Worm (Caenorhabditis elegans) whole organism, L1 larva: ENCODE data around the gene fbxb-119.
"Not testable (repeated sequence)": the region's sequence is repeated elsewhere in the genome, so short reads cannot be mapped to it uniquely, and the experiment has no call there.

ENCODE experiments used
- C04F5.9 ChIP-seq: sonication (generic microtip); optimal IDR thresholded peaks from 2 replicates; lab custom pipeline; 2016; ENCODE audit warnings: missing genetic modification characterization, missing compliant biosample characterization
- C34B4.2 ChIP-seq: sonication (generic microtip); optimal IDR thresholded peaks from 2 replicates; lab custom pipeline; 2017; ENCODE audit warnings: mild to moderate bottlenecking, missing genetic modification characterization, missing compliant biosample characterization
- Y116A8C.19 ChIP-seq: sonication (generic microtip); optimal IDR thresholded peaks from 2 replicates; lab custom pipeline; 2016; ENCODE audit warnings: missing compliant biosample characterization, missing genetic modification characterization, borderline replicate concordance
- aha-1 ChIP-seq: fragments of 150-350 bp; optimal IDR thresholded peaks from 2 replicates; lab custom pipeline; 2014; ENCODE audit warnings: missing biosample characterization, missing genetic modification characterization
- blmp-1 ChIP-seq: fragments of 150-350 bp; optimal IDR thresholded peaks from 2 replicates; lab custom pipeline; 2014; ENCODE audit warnings: missing biosample characterization, missing genetic modification characterization
- ceh-82 ChIP-seq, 3 experiments: fragments of 150-350 bp in 1 of 3; sonication (generic microtip) in 2 of 3; optimal IDR thresholded peaks; 2 replicates each; lab custom pipeline; 2014 to 2017; ENCODE audit warnings: missing biosample characterization in 3 of 3, missing genetic modification characterization in 3 of 3
- ceh-88 ChIP-seq: fragments of 200-800 bp; sonication (Bioruptor generic); IDR thresholded peaks from 2 replicates; pipeline ENCODE4 v1.3.6; 2022; ENCODE audit warnings: missing genetic modification characterization, missing compliant biosample characterization
- ces-1 ChIP-seq: fragments of 150-350 bp; optimal IDR thresholded peaks from 2 replicates; lab custom pipeline; 2014; ENCODE audit warnings: missing biosample characterization, missing genetic modification reagents, missing genetic modification characterization
- efl-1 ChIP-seq, 4 experiments: fragments of 150-350 bp; optimal IDR thresholded peaks in 3 of 4; peaks in 1 of 4; 1 replicate in 1 of 4; 2 replicates in 3 of 4; lab custom pipeline; 2014; ENCODE audit warnings: missing biosample characterization in 2 of 4, missing genetic modification characterization in 2 of 4, missing genetic modification reagents in 2 of 4
- efl-3 ChIP-seq: fragments of 200-800 bp; sonication (Bioruptor generic); optimal IDR thresholded peaks from 2 replicates; lab custom pipeline; 2018; ENCODE audit warnings: mild to moderate bottlenecking, missing genetic modification characterization, missing compliant biosample characterization
- elt-2 ChIP-seq: sonication (generic microtip); optimal IDR thresholded peaks from 2 replicates; lab custom pipeline; 2016; ENCODE audit warnings: missing genetic modification characterization, mild to moderate bottlenecking, inconsistent platforms, missing compliant biosample characterization, missing genetic modification reagents
- fkh-10 ChIP-seq: sonication (generic microtip); optimal IDR thresholded peaks from 2 replicates; lab custom pipeline; 2017; ENCODE audit warnings: missing biosample characterization, missing genetic modification reagents, missing genetic modification characterization
- fkh-4 ChIP-seq: sonication (generic microtip); optimal IDR thresholded peaks from 2 replicates; lab custom pipeline; 2016; ENCODE audit warnings: missing compliant biosample characterization, missing genetic modification characterization, borderline replicate concordance
- fkh-8 ChIP-seq: sonication (generic microtip); optimal IDR thresholded peaks from 2 replicates; lab custom pipeline; 2016; ENCODE audit warnings: mild to moderate bottlenecking, missing genetic modification characterization, missing compliant biosample characterization
- hpl-2 ChIP-seq: fragments of 150-350 bp; optimal IDR thresholded peaks from 2 replicates; lab custom pipeline; 2014; ENCODE audit warnings: missing biosample characterization, missing genetic modification reagents, missing genetic modification characterization
- isw-1 ChIP-seq: fragments of 200-800 bp; sonication (Bioruptor generic); IDR thresholded peaks from 2 replicates; pipeline ENCODE4 v1.3.6; 2022; ENCODE audit warnings: missing genetic modification characterization, missing compliant biosample characterization
- jun-1 ChIP-seq: fragments of 150-350 bp; optimal IDR thresholded peaks from 2 replicates; lab custom pipeline; 2014; ENCODE audit warnings: missing biosample characterization, missing genetic modification reagents, missing genetic modification characterization
- lin-13 ChIP-seq: fragments of 150-350 bp; optimal IDR thresholded peaks from 2 replicates; lab custom pipeline; 2014; ENCODE audit warnings: missing biosample characterization, missing genetic modification reagents, missing genetic modification characterization
- lin-14 ChIP-seq: fragments of 200-800 bp; sonication (Bioruptor generic); optimal IDR thresholded peaks from 2 replicates; lab custom pipeline; 2018; ENCODE audit warnings: mild to moderate bottlenecking, missing genetic modification characterization, moderate library complexity, missing compliant biosample characterization
- lin-35 ChIP-seq, 2 experiments: fragments of 150-350 bp; optimal IDR thresholded peaks; 2 replicates each; lab custom pipeline; 2014; ENCODE audit warnings: missing biosample characterization in 2 of 2, missing genetic modification characterization in 2 of 2, missing genetic modification reagents in 2 of 2
- lin-39 ChIP-seq: fragments of 150-350 bp; optimal IDR thresholded peaks from 2 replicates; lab custom pipeline; 2014; ENCODE audit warnings: missing biosample characterization, missing genetic modification reagents, missing genetic modification characterization
- lir-3 ChIP-seq: sonication (generic microtip); optimal IDR thresholded peaks from 2 replicates; lab custom pipeline; 2016; ENCODE audit warnings: mild to moderate bottlenecking, missing genetic modification characterization, moderate library complexity, missing compliant biosample characterization; ENCODE audit not compliant: poor library complexity
- lsy-2 ChIP-seq, 2 experiments: fragments of 150-350 bp; optimal IDR thresholded peaks; 2 replicates each; lab custom pipeline; 2014; ENCODE audit warnings: missing biosample characterization in 2 of 2, missing genetic modification characterization in 2 of 2
- mdl-1 ChIP-seq, 2 experiments: fragments of 150-350 bp; optimal IDR thresholded peaks; 2 replicates each; lab custom pipeline; 2014 to 2017; ENCODE audit warnings: missing biosample characterization in 2 of 2, missing genetic modification characterization in 2 of 2, inconsistent platforms in 1 of 2
- nhr-237 ChIP-seq: fragments of 150-350 bp; optimal IDR thresholded peaks from 2 replicates; lab custom pipeline; 2014; ENCODE audit warnings: missing biosample characterization, missing genetic modification characterization
- nhr-84 ChIP-seq: sonication (generic microtip); optimal IDR thresholded peaks from 2 replicates; lab custom pipeline; 2017; ENCODE audit warnings: missing biosample characterization, missing genetic modification characterization
- nhr-85 ChIP-seq: sonication (generic microtip); peaks from one replicate; lab custom pipeline; 2016; ENCODE audit warnings: missing genetic modification characterization, inconsistent platforms, missing compliant biosample characterization
- pag-3 ChIP-seq: sonication (generic microtip); optimal IDR thresholded peaks from 2 replicates; lab custom pipeline; 2017; ENCODE audit warnings: missing genetic modification characterization, mild to moderate bottlenecking, missing compliant biosample characterization, antibody characterized with exemption, borderline replicate concordance; ENCODE audit not compliant: insufficient read depth
- pqm-1 ChIP-seq: sonication (generic microtip); optimal IDR thresholded peaks from 3 replicates; lab custom pipeline; 2017; ENCODE audit warnings: missing biosample characterization, missing genetic modification characterization
- snu-23 ChIP-seq: sonication (generic microtip); optimal IDR thresholded peaks from 2 replicates; lab custom pipeline; 2016; ENCODE audit warnings: missing genetic modification characterization, missing compliant biosample characterization
- sup-37 ChIP-seq: fragments of 200-800 bp; sonication (Bioruptor generic); optimal IDR thresholded peaks from 2 replicates; lab custom pipeline; 2018; ENCODE audit warnings: mild to moderate bottlenecking, missing genetic modification characterization, missing compliant biosample characterization
- tbx-2 ChIP-seq: sonication (generic microtip); optimal IDR thresholded peaks from 2 replicates; lab custom pipeline; 2016; ENCODE audit warnings: missing genetic modification characterization, missing compliant biosample characterization
- tlp-1 ChIP-seq: fragments of 150-350 bp; optimal IDR thresholded peaks from 2 replicates; lab custom pipeline; 2014; ENCODE audit warnings: missing biosample characterization, missing genetic modification characterization
- unc-30 ChIP-seq: sonication (generic microtip); optimal IDR thresholded peaks from 2 replicates; lab custom pipeline; 2017; ENCODE audit warnings: missing biosample characterization, missing genetic modification characterization
- unc-62 ChIP-seq: fragments of 150-350 bp; optimal IDR thresholded peaks from 2 replicates; lab custom pipeline; 2014; ENCODE audit warnings: missing biosample characterization, missing genetic modification reagents, missing genetic modification characterization
- unc-98 ChIP-seq: fragments of 200-800 bp; sonication (Bioruptor generic); IDR thresholded peaks from 2 replicates; pipeline ENCODE4 v1.3.6; 2022; ENCODE audit warnings: missing genetic modification characterization, missing compliant biosample characterization
- zag-1 ChIP-seq: fragments of 150-350 bp; optimal IDR thresholded peaks from 2 replicates; lab custom pipeline; 2014; ENCODE audit warnings: missing biosample characterization, missing genetic modification characterization

fbxb-119 gene

DNA sequence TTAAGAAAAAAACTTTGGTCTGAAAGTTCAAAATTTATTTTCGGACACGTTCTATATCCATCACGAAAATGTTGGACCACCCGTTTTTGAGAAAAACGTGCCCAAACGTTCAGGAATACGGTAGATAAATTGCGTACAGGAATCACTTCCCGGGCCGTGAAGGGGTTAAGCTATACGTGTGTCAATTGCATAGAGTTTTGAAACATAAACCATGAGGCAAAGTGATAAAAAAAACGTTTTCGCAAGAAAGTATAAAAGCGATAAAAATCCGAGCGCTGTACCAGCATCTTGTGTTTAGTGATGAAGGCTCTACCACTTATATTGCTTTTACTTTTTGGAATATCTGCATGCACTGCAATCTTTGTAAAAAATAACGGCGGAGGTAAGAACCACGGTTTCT is 16.0 kb upstream of the fbxb-119 start, which contains the start of gene Y51A2A.6:
Gene Y51A2A.6, plus strand, starts transcription at position 301 of the 400 bp plus-strand sequence.
- not testable (repeated sequence) for TF ChIP-seq ceh-82 (tag; optimal IDR thresholded peaks at IDR 0.05; lab: Kevin White, UChicago); fkh-10; ces-1

DNA sequence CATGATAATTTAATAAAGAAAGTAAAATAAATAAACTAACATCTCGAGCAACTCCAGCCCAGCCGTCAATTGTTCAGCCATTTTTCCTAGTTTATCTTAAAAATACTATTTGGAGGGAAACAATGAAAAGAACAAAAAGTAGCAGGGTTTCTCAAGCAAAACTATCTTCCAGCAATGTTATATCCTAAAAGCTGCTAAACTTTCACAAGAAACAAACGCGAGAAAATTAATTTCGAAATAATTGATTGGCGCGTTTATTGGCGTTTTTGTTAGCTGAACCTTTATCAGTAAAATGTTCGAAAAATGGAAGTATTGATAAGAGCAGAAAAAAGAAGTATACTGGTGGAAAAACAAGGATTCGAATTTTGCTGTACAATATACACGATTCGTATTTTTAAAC is 4.8 kb downstream of the fbxb-119 start, which contains the start of gene B0462.5:
Gene B0462.5, minus strand, starts transcription at position 101 of the 400 bp plus-strand sequence.
- TF ChIP-seq snu-23 (GFP tag; lab: Kevin White, UChicago) = no peak
- TF ChIP-seq nhr-237 (tag; lab: Kevin White, UChicago) = no peak
- TF ChIP-seq sup-37 = no peak
- no peak for TF ChIP-seq unc-30
- TF ChIP-seq lin-39 = no peak
- TF ChIP-seq fkh-4 (tag; lab: Kevin White, UChicago) = no peak
- TF ChIP-seq C34B4.2 = no peak
- no peak for TF ChIP-seq unc-62 (GFP tag; lab: Kevin White, UChicago)
- TF ChIP-seq tlp-1 = no peak
- TF ChIP-seq lir-3 (tag; lab: Kevin White, UChicago) = no peak
- no peak for TF ChIP-seq efl-3 (GFP tag; lab: Kevin White, UChicago)
- TF ChIP-seq isw-1 (GFP tag; lab: Robert Waterston, UW) = no peak
- no peak for TF ChIP-seq lsy-2 (tag; optimal IDR thresholded peaks at IDR 0.05; lab: Kevin White, UChicago)
- no peak for TF ChIP-seq elt-2 (tag; lab: Kevin White, UChicago)
- no peak for TF ChIP-seq ceh-88 (GFP tag; lab: Robert Waterston, UW)

DNA sequence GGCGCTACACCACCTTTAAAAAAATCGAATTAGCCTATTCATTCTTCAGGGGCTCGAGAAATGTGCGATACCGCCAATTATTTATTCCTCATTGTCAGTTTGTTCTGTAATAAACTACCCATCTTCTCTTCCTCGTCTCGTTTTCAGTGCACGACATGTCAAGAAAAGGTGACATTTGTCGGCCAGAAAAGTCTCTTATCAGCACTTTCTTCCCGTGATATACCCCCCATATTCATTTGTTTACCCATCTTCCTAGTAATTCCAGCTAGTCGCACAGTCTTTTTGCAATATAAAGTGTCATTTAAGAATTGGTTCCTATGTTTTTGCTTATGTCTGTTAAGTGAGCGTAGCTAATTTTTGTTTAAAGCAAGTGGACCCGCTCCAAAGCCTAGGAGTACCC is 6.1 kb downstream of the fbxb-119 start:
- peak; percentile 80 for TF ChIP-seq elt-2 (tag; lab: Kevin White, UChicago)
- peak; percentile 39 for TF ChIP-seq pqm-1
- peak in 1 of 2 experiments; percentile 22 for TF ChIP-seq lin-35 (GFP tag; optimal IDR thresholded peaks at IDR 0.05; lab: Kevin White, UChicago)
- no peak for TF ChIP-seq mdl-1 (tag; optimal IDR thresholded peaks at IDR 0.05; lab: Kevin White, UChicago)
- no peak for TF ChIP-seq hpl-2 (GFP tag; lab: Kevin White, UChicago)
- no peak for TF ChIP-seq efl-1 (optimal IDR thresholded peaks at IDR 0.05; lab: Kevin White, UChicago)
- TF ChIP-seq efl-1 (GFP tag; optimal IDR thresholded peaks at IDR 0.05 in 1 of 2; lab: Kevin White, UChicago) = peak in 1 of 2 experiments; percentile 60

DNA sequence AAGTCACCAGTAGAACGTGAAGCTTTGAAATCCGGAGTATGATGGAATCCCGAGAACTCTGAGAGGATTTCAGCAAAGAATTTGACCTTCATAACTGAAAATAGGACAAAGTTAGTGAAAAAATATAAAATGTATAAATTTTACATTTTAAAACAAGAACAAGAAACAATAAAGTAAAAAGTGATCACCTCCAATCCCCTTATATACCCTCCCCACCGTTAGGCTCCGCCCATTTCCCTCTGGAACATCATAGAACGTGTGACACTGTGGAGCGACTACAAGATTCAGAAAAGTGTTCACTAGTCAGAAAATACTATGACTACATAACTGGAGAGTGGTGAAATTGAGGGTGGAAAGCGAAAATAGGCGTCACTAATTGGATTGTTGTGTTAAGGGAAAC is 12.7 kb downstream of the fbxb-119 start, which contains the start of gene B0462.4:
Gene B0462.4, minus strand, starts transcription at position 101 of the 400 bp plus-strand sequence.
- no peak for TF ChIP-seq lin-14 (GFP tag; lab: Kevin White, UChicago)
- TF ChIP-seq mdl-1 (tag; optimal IDR thresholded peaks at IDR 0.05; lab: Kevin White, UChicago) = no peak
- TF ChIP-seq C04F5.9 = no peak
- no peak for TF ChIP-seq pag-3 (tag; lab: Kevin White, UChicago)
- no peak for TF ChIP-seq efl-1 (optimal IDR thresholded peaks at IDR 0.05; lab: Kevin White, UChicago)
- TF ChIP-seq efl-1 (GFP tag; optimal IDR thresholded peaks at IDR 0.05 in 1 of 2; lab: Kevin White, UChicago) = peak in 1 of 2 experiments; percentile 38
- TF ChIP-seq zag-1 = no peak
- no peak for TF ChIP-seq jun-1 (tag; lab: Kevin White, UChicago)
- TF ChIP-seq unc-62 (GFP tag; lab: Kevin White, UChicago) = no peak
- no peak for TF ChIP-seq lin-13 (GFP tag; lab: Kevin White, UChicago)

DNA sequence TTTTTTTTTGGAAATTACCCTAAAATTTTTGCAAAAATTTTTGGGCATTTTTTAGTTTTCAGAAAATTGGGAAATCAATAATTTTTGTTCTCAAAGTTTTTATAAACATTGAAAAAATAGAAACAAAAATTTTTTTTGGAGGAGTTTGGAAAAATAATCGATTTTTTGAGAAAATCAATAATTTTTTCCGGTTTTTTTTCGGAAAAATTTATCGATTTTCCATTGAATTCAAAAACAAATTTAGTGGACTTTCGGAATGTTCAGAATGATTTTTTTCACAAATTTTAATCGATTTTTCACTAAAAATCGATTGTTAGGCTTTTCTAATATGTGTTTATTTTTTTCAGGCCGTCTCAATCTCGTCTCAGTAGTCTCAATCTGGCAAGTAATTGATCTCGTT is 19.2 kb downstream of the fbxb-119 start:
- TF ChIP-seq fkh-10 (no peak), efl-3 (GFP tag; lab: Kevin White, UChicago) (no peak), efl-1 (optimal IDR thresholded peaks at IDR 0.05; lab: Kevin White, UChicago) (no peak), efl-1 (GFP tag; optimal IDR thresholded peaks at IDR 0.05 in 1 of 2; lab: Kevin White, UChicago) (no peak), tbx-2 (tag; lab: Kevin White, UChicago) (no peak), Y116A8C.19 (no peak), aha-1 (tag; lab: Kevin White, UChicago) (no peak), fkh-8 (tag; lab: Kevin White, UChicago) (no peak), nhr-84 (tag; lab: Kevin White, UChicago) (no peak), nhr-85 (tag; lab: Kevin White, UChicago) (no peak), unc-98 (no peak), blmp-1 (tag; lab: Kevin White, UChicago) (no peak), lir-3 (tag; lab: Kevin White, UChicago) (no peak)
- TF ChIP-seq, all 84 proteins: peak for 0
